Worm (Caenorhabditis elegans): ENCODE data around the gene F02C9.1.

DNA sequence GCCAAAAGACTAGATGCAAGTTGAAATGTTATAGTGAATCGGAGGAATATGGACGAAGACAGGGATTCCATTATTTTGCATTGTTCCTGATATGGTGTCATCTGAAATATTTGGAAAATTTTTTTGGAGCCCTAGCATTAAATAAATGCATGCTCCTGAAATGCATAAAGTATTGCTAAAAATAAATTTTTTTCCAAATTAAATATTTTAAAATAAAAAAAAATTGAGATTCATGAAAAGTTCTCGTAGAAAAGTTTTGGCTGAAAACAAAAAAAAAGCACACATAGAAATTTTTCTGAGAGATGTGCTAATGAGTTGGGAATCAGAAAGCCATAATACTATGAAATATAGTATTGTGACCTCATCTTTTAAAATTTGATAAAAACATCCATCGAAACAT, 16.6 kb downstream of the F02C9.1 start, which contains the start of gene srab-7:
- no peak for TF ChIP-seq nhr-237 (tag; optimal IDR thresholded peaks at IDR 0.05)
- TF ChIP-seq nhr-12 (tag; optimal IDR thresholded peaks at IDR 0.05) = no peak
- no peak for TF ChIP-seq ztf-11 (tag; optimal IDR thresholded peaks at IDR 0.05)
- TF ChIP-seq mab-5 (tag; optimal IDR thresholded peaks at IDR 0.05) = no peak
- no peak for TF ChIP-seq nhr-2 (tag; optimal IDR thresholded peaks at IDR 0.05)
- TF ChIP-seq zip-8 (tag; optimal IDR thresholded peaks at IDR 0.05) = no peak
- no peak for TF ChIP-seq lsy-2 (tag; optimal IDR thresholded peaks at IDR 0.05)
- TF ChIP-seq elt-3 (tag; optimal IDR thresholded peaks at IDR 0.05) = no peak

All from whole organism, mixed stage, embryonic.